Worm (Caenorhabditis elegans) whole organism, L3 larva: ENCODE data around the gene pals-18.

Experiments
- ceh-82 ChIP-seq: fragments of 150-350 bp; optimal IDR thresholded peaks from 2 replicates; lab custom pipeline; 2014; ENCODE audit warnings: missing biosample characterization, missing genetic modification characterization
- fkh-10 ChIP-seq: sonication (generic microtip); optimal IDR thresholded peaks from 2 replicates; lab custom pipeline; 2017; ENCODE audit warnings: missing biosample characterization, missing genetic modification reagents, missing genetic modification characterization
- lin-15B ChIP-seq: fragments of 150-350 bp; optimal IDR thresholded peaks from 2 replicates; lab custom pipeline; 2014; ENCODE audit warnings: missing biosample characterization, missing genetic modification characterization
- nfya-1 ChIP-seq: sonication (generic microtip); optimal IDR thresholded peaks from 2 replicates; lab custom pipeline; 2017; ENCODE audit warnings: missing genetic modification characterization, mild to moderate bottlenecking, missing compliant biosample characterization, antibody characterized with exemption, moderate library complexity; ENCODE audit not compliant: insufficient read depth
- nhr-76 ChIP-seq: fragments of 150-350 bp; sonication (generic microtip); optimal IDR thresholded peaks from 5 replicates; lab custom pipeline; 2014; ENCODE audit warnings: missing biosample characterization, missing genetic modification characterization
- nhr-77 ChIP-seq: fragments of 150-350 bp; optimal IDR thresholded peaks from 2 replicates; lab custom pipeline; 2014; ENCODE audit warnings: missing biosample characterization, missing genetic modification characterization
- tbx-2 ChIP-seq: sonication (generic microtip); optimal IDR thresholded peaks from 2 replicates; lab custom pipeline; 2016; ENCODE audit warnings: mild to moderate bottlenecking, missing genetic modification characterization, missing compliant biosample characterization

DNA sequence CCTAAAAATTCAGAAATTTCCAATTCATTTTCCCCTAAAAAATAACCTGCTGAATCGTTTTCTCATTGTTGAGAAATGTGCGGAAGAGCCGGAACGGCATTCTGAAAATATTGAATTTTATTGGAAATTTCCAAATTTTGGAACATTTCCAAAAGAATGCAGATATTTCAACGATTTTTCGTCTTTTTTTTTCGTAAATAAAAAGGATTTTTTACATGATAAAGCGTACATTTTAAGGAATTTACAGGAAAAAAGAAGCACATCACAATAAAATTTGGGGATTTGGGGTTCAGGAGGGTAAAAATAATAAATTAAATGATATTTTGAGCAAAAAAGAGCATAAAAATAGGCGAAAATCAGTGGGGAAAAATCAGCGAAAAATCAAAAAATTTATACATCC lies 5.9 kb downstream of the pals-18 start, which contains the start of gene Y82E9BR.22:
- TF ChIP-seq tbx-2 (no peak), nhr-76 (no peak), fkh-10 (GFP tag; lab: Kevin White, UChicago) (no peak), ceh-82 (tag; lab: Kevin White, UChicago) (no peak), lin-15B (tag; lab: Kevin White, UChicago) (no peak), nfya-1 (tag; lab: Kevin White, UChicago) (no peak), nhr-77 (tag; lab: Kevin White, UChicago) (no peak)
